Worm (Caenorhabditis elegans) whole organism, L2 larva: ENCODE measurements around the gene Y7A5A.2.

Experiments used
- F13H6.1 ChIP-seq: sonication (generic microtip); optimal IDR thresholded peaks from 2 replicates; lab custom pipeline; 2016; ENCODE audit warnings: missing genetic modification characterization, missing compliant biosample characterization
- R02D3.7 ChIP-seq: fragments of 150-350 bp; optimal IDR thresholded peaks from 2 replicates; lab custom pipeline; 2014; ENCODE audit warnings: missing biosample characterization, missing genetic modification characterization
- Y55F3AM.14 ChIP-seq: fragments of 200-800 bp; sonication (Bioruptor generic); optimal IDR thresholded peaks from 2 replicates; lab custom pipeline; 2018; ENCODE audit warnings: mild to moderate bottlenecking, missing genetic modification characterization, missing compliant biosample characterization
- alr-1 ChIP-seq: fragments of 150-350 bp; optimal IDR thresholded peaks from 2 replicates; lab custom pipeline; 2014; ENCODE audit warnings: missing biosample characterization, missing genetic modification characterization
- aly-2 ChIP-seq: fragments of 150-350 bp; optimal IDR thresholded peaks from 2 replicates; lab custom pipeline; 2014; ENCODE audit warnings: missing biosample characterization, missing genetic modification characterization
- ama-1 ChIP-seq: fragments of 150-350 bp; optimal IDR thresholded peaks from 2 replicates; lab custom pipeline; 2018; ENCODE audit warnings: inconsistent platforms
- blmp-1 ChIP-seq: sonication (generic microtip); optimal IDR thresholded peaks from 2 replicates; lab custom pipeline; 2017; ENCODE audit warnings: missing genetic modification characterization, mild to moderate bottlenecking, missing compliant biosample characterization, antibody characterized with exemption, moderate library complexity; ENCODE audit not compliant: insufficient read depth
- crh-2 ChIP-seq: sonication (generic microtip); optimal IDR thresholded peaks from 2 replicates; lab custom pipeline; 2017; ENCODE audit warnings: missing biosample characterization, missing genetic modification characterization
- dmd-4 ChIP-seq: sonication (generic microtip); optimal IDR thresholded peaks from 2 replicates; lab custom pipeline; 2017; ENCODE audit warnings: missing biosample characterization, missing genetic modification characterization
- egl-27 ChIP-seq: sonication (generic microtip); optimal IDR thresholded peaks from 3 replicates; lab custom pipeline; 2017; ENCODE audit warnings: missing biosample characterization, missing genetic modification reagents, missing genetic modification characterization
- fos-1 ChIP-seq: fragments of 150-350 bp; optimal IDR thresholded peaks from 2 replicates; lab custom pipeline; 2014; ENCODE audit warnings: missing biosample characterization, missing genetic modification characterization
- lin-11 ChIP-seq: fragments of 150-350 bp; sonication (generic microtip); optimal IDR thresholded peaks from 2 replicates; lab custom pipeline; 2014; ENCODE audit warnings: missing biosample characterization, missing genetic modification characterization, inconsistent platforms, mixed read lengths
- lin-13 ChIP-seq: fragments of 150-350 bp; optimal IDR thresholded peaks from 2 replicates; lab custom pipeline; 2014; ENCODE audit warnings: missing biosample characterization, missing genetic modification reagents, missing genetic modification characterization
- lin-39 ChIP-seq: fragments of 150-350 bp; optimal IDR thresholded peaks from 2 replicates; lab custom pipeline; 2014; ENCODE audit warnings: missing biosample characterization, missing genetic modification reagents, missing genetic modification characterization
- lsy-2 ChIP-seq, 2 experiments: fragments of 150-350 bp in 1 of 2; sonication (generic microtip) in 1 of 2; optimal IDR thresholded peaks; 2 replicates each; lab custom pipeline; 2014 to 2017; ENCODE audit warnings: missing biosample characterization in 2 of 2, missing genetic modification characterization in 2 of 2
- mbf-1 ChIP-seq: sonication (generic microtip); optimal IDR thresholded peaks from 2 replicates; lab custom pipeline; 2017; ENCODE audit warnings: missing biosample characterization, missing genetic modification characterization
- mdl-1 ChIP-seq, 2 experiments: fragments of 150-350 bp in 1 of 2; sonication (generic microtip) in 1 of 2; optimal IDR thresholded peaks; 2 replicates each; lab custom pipeline; 2017; ENCODE audit warnings: missing biosample characterization in 2 of 2, missing genetic modification characterization in 2 of 2
- nhr-10 ChIP-seq: sonication (generic microtip); optimal IDR thresholded peaks from 2 replicates; lab custom pipeline; 2017; ENCODE audit warnings: missing biosample characterization, missing genetic modification characterization
- nhr-12 ChIP-seq: fragments of 150-350 bp; optimal IDR thresholded peaks from 2 replicates; lab custom pipeline; 2014; ENCODE audit warnings: missing biosample characterization, missing genetic modification characterization
- nhr-129 ChIP-seq: fragments of 150-350 bp; optimal IDR thresholded peaks from 2 replicates; lab custom pipeline; 2014; ENCODE audit warnings: missing biosample characterization, missing genetic modification characterization
- nhr-21 ChIP-seq: fragments of 150-350 bp; optimal IDR thresholded peaks from 2 replicates; lab custom pipeline; 2014; ENCODE audit warnings: missing biosample characterization, missing genetic modification characterization
- nhr-237 ChIP-seq: fragments of 150-350 bp; optimal IDR thresholded peaks from 2 replicates; lab custom pipeline; 2014; ENCODE audit warnings: missing biosample characterization, missing genetic modification characterization
- nhr-25 ChIP-seq: fragments of 150-350 bp; sonication (generic microtip); optimal IDR thresholded peaks from 3 replicates; lab custom pipeline; 2014; ENCODE audit warnings: missing biosample characterization, missing genetic modification characterization
- nhr-6 ChIP-seq: fragments of 150-350 bp; optimal IDR thresholded peaks from 2 replicates; lab custom pipeline; 2014; ENCODE audit warnings: missing biosample characterization, missing genetic modification characterization
- nhr-77 ChIP-seq: fragments of 150-350 bp; optimal IDR thresholded peaks from 2 replicates; lab custom pipeline; 2014; ENCODE audit warnings: missing biosample characterization, missing genetic modification characterization
- peb-1 ChIP-seq: fragments of 150-350 bp; optimal IDR thresholded peaks from 2 replicates; lab custom pipeline; 2014; ENCODE audit warnings: missing biosample characterization, missing genetic modification characterization
- sem-4 ChIP-seq: fragments of 150-350 bp; optimal IDR thresholded peaks from 2 replicates; lab custom pipeline; 2014; ENCODE audit warnings: missing biosample characterization, missing genetic modification reagents, missing genetic modification characterization
- skn-1 ChIP-seq: sonication (generic microtip); optimal IDR thresholded peaks from 2 replicates; lab custom pipeline; 2017; ENCODE audit warnings: missing biosample characterization, missing genetic modification characterization
- sma-9 ChIP-seq, 2 experiments: fragments of 150-350 bp in 1 of 2; sonication (generic microtip) in 1 of 2; optimal IDR thresholded peaks; 2 replicates each; lab custom pipeline; 2014 to 2016; ENCODE audit warnings: missing genetic modification characterization in 2 of 2, mild to moderate bottlenecking in 1 of 2, missing biosample characterization in 1 of 2, missing compliant biosample characterization in 1 of 2, missing genetic modification reagents in 1 of 2, moderate library complexity in 1 of 2
- snpc-4 ChIP-seq: fragments of 150-350 bp; optimal IDR thresholded peaks from 2 replicates; lab custom pipeline; 2014; ENCODE audit warnings: missing biosample characterization, missing genetic modification characterization
- unc-39 ChIP-seq: fragments of 150-350 bp; optimal IDR thresholded peaks from 2 replicates; lab custom pipeline; 2014; ENCODE audit warnings: missing biosample characterization, missing genetic modification characterization
- unc-55 ChIP-seq: fragments of 150-350 bp; sonication (generic microtip); optimal IDR thresholded peaks from 3 replicates; lab custom pipeline; 2014; ENCODE audit warnings: missing biosample characterization, missing genetic modification reagents, missing genetic modification characterization
- zag-1 ChIP-seq: fragments of 150-350 bp; optimal IDR thresholded peaks from 2 replicates; lab custom pipeline; 2014; ENCODE audit warnings: missing biosample characterization, missing genetic modification characterization
- ztf-4 ChIP-seq: fragments of 150-350 bp; optimal IDR thresholded peaks from 2 replicates; lab custom pipeline; 2014; ENCODE audit warnings: missing biosample characterization, missing genetic modification characterization

Y7A5A.2 gene

ce11 chrX:15811341-15811740, 38.8 kb upstream of the Y7A5A.2 start:
- TF ChIP-seq ama-1 (lab: Kevin White, UChicago) (no peak), crh-2 (tag; lab: Kevin White, UChicago) (no peak), unc-39 (tag; lab: Kevin White, UChicago) (no peak), ztf-4 (tag; lab: Kevin White, UChicago) (no peak), egl-27 (tag; lab: Kevin White, UChicago) (no peak), nhr-237 (tag; lab: Kevin White, UChicago) (no peak), nhr-12 (no peak), mdl-1 (tag; optimal IDR thresholded peaks at IDR 0.05; lab: Kevin White, UChicago) (no peak), alr-1 (tag; lab: Kevin White, UChicago) (no peak), skn-1 (tag; lab: Kevin White, UChicago) (no peak), lin-39 (tag; lab: Kevin White, UChicago) (no peak), sma-9 (GFP tag; optimal IDR thresholded peaks at IDR 0.05; lab: Kevin White, UChicago) (no peak), sma-9 (tag; optimal IDR thresholded peaks at IDR 0.05; lab: Kevin White, UChicago) (no peak), aly-2 (no peak), nhr-21 (tag; lab: Kevin White, UChicago) (no peak), fos-1 (no peak), snpc-4 (tag; lab: Kevin White, UChicago) (no peak), nhr-10 (tag; lab: Kevin White, UChicago) (no peak)
- TF ChIP-seq, all 48 proteins: peak for 0

ce11 chrX:15804072-15804471, 31.5 kb upstream of the Y7A5A.2 start, which contains the start of gene Y7A5A.7:
TSS of gene Y7A5A.7 (minus strand) at chrX:15804172.
- no peak for TF ChIP-seq nhr-25 (tag; lab: Kevin White, UChicago)
- no peak for TF ChIP-seq blmp-1 (tag; lab: Kevin White, UChicago)
- TF ChIP-seq ama-1 (lab: Kevin White, UChicago): no peak
- no peak for TF ChIP-seq sem-4 (tag; lab: Kevin White, UChicago)
- TF ChIP-seq lin-13 (GFP tag; lab: Kevin White, UChicago): no peak
- TF ChIP-seq lsy-2 (tag; optimal IDR thresholded peaks at IDR 0.05; lab: Kevin White, UChicago): no peak
- no peak for TF ChIP-seq nhr-77
- no peak for TF ChIP-seq R02D3.7 (tag; lab: Kevin White, UChicago)
- TF ChIP-seq peb-1 (tag; lab: Kevin White, UChicago): no peak
- TF ChIP-seq nhr-21 (tag; lab: Kevin White, UChicago): no peak
- TF ChIP-seq alr-1 (tag; lab: Kevin White, UChicago): no peak
- no peak for TF ChIP-seq mdl-1 (tag; optimal IDR thresholded peaks at IDR 0.05; lab: Kevin White, UChicago)
- no peak for TF ChIP-seq nhr-12
- TF ChIP-seq dmd-4 (tag; lab: Kevin White, UChicago): no peak
- TF ChIP-seq lin-39 (tag; lab: Kevin White, UChicago): no peak
- no peak for TF ChIP-seq unc-39 (tag; lab: Kevin White, UChicago)
- no peak for TF ChIP-seq F13H6.1 (tag; lab: Kevin White, UChicago)
- TF ChIP-seq, all 48 proteins: peak for 0

- TF ChIP-seq nhr-129: no peak
- no peak for TF ChIP-seq unc-55
- no peak for TF ChIP-seq lin-39 (tag; lab: Kevin White, UChicago)
- no peak for TF ChIP-seq nhr-25 (tag; lab: Kevin White, UChicago)
- no peak for TF ChIP-seq peb-1 (tag; lab: Kevin White, UChicago)
- TF ChIP-seq zag-1: no peak
- no peak for TF ChIP-seq mdl-1 (tag; optimal IDR thresholded peaks at IDR 0.05; lab: Kevin White, UChicago)
Measured at ce11 chrX:15801827-15802226, 29.3 kb upstream of the Y7A5A.2 start.

ce11 chrX:15799595-15799994, 27.1 kb upstream of the Y7A5A.2 start, which contains the start of gene Y7A5A.6:
TSS of gene Y7A5A.6 (minus strand) at chrX:15799695.
- TF ChIP-seq nhr-237 (tag; lab: Kevin White, UChicago): no peak
- no peak for TF ChIP-seq fos-1
- TF ChIP-seq crh-2 (tag; lab: Kevin White, UChicago): no peak
- no peak for TF ChIP-seq nhr-6 (tag; lab: Kevin White, UChicago)
- no peak for TF ChIP-seq lin-11 (tag; lab: Kevin White, UChicago)
- no peak for TF ChIP-seq Y55F3AM.14 (GFP tag; lab: Kevin White, UChicago)
- TF ChIP-seq blmp-1 (tag; lab: Kevin White, UChicago): no peak
- no peak for TF ChIP-seq mbf-1 (tag; lab: Kevin White, UChicago)
- TF ChIP-seq egl-27 (tag; lab: Kevin White, UChicago): no peak
